Fruit fly (Drosophila melanogaster): ENCODE data around the gene Osi14.

DNA sequence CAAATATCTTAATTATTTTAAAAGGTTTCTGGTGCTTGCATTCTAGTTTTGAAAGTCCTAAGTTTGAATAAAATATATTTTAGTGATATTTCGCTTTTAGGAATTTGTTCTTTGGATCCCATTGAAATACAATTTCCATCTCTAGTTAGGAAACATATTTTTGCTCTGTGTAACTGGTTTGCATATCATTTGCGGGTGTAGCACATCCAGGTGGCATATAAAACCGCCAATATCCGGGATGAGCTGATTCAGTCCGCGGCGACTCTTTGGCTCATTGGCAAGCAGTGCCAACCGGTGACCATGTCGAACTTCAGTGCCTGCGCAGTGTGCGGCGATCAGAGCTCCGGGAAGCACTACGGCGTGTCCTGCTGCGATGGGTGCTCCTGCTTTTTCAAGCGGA is 50.0 kb downstream of the Osi14 start, which contains the start of gene Hr83:
- TF ChIP-seq h (GFP tag; optimal IDR thresholded peaks at IDR 0.05) = no peak
- no peak for TF ChIP-seq jim (GFP tag; optimal IDR thresholded peaks at IDR 0.05)

Measured in whole organism, wandering third instar larva.